Worm (Caenorhabditis elegans): Measurements from ENCODE around the gene T04C12.11.

The T04C12.11 gene

ce11 chrV:11076403-11076802 is 16.3 kb upstream of the T04C12.11 start:
- TF ChIP-seq unc-62 (GFP tag; optimal IDR thresholded peaks at IDR 0.05), result no peak

ce11 chrV:11076028-11076402 is 15.9 kb upstream of the T04C12.11 start:
- no peak for TF ChIP-seq unc-62 (GFP tag; optimal IDR thresholded peaks at IDR 0.05)

ce11 chrV:11075209-11076027 is 15.3 kb upstream of the T04C12.11 start:
- TF ChIP-seq unc-62 (GFP tag; optimal IDR thresholded peaks at IDR 0.05), result no peak

- no peak for TF ChIP-seq unc-62 (GFP tag; optimal IDR thresholded peaks at IDR 0.05)
Observed at ce11 chrV:11074448-11074847, 14.4 kb upstream of the T04C12.11 start, which contains the start of gene act-3. TSS of gene act-3 (minus strand) at chrV:11074498.

ce11 chrV:11073354-11073753 is 13.3 kb upstream of the T04C12.11 start:
- no peak for TF ChIP-seq unc-62 (GFP tag; optimal IDR thresholded peaks at IDR 0.05)

ce11 chrV:11071453-11071852 is 11.4 kb upstream of the T04C12.11 start:
- no peak for TF ChIP-seq unc-62 (GFP tag; optimal IDR thresholded peaks at IDR 0.05)

- no peak for TF ChIP-seq unc-62 (GFP tag; optimal IDR thresholded peaks at IDR 0.05)
Observed at ce11 chrV:11070388-11070787, 10.3 kb upstream of the T04C12.11 start.

ce11 chrV:11069277-11069676 is 9.2 kb upstream of the T04C12.11 start, which contains the start of gene T04C12.8:
TSS of gene T04C12.8 (minus strand) at chrV:11069358.
- no peak for TF ChIP-seq unc-62 (GFP tag; optimal IDR thresholded peaks at IDR 0.05)

- TF ChIP-seq unc-62 (GFP tag; optimal IDR thresholded peaks at IDR 0.05), result no peak
Observed at ce11 chrV:11065513-11065912, 5.4 kb upstream of the T04C12.11 start, which contains the start of gene nlp-80. TSS of gene nlp-80 (minus strand) at chrV:11065613.

- no peak for TF ChIP-seq unc-62 (GFP tag; optimal IDR thresholded peaks at IDR 0.05)
Observed at ce11 chrV:11063115-11063514, 3.0 kb upstream of the T04C12.11 start, which contains the start of gene T04C12.9. TSS of gene T04C12.9 (minus strand) at chrV:11063215.

- TF ChIP-seq unc-62 (GFP tag; optimal IDR thresholded peaks at IDR 0.05), result no peak
Observed at ce11 chrV:11061887-11062286, 1.8 kb upstream of the T04C12.11 start.

ce11 chrV:11059180-11059579 is 909 bp downstream of the T04C12.11 start, which contains the start of gene T04C12.1:
TSS of gene T04C12.1 (minus strand) at chrV:11059269.
- no peak for TF ChIP-seq unc-62 (GFP tag; optimal IDR thresholded peaks at IDR 0.05)

ce11 chrV:11057043-11057442 is 3.0 kb downstream of the T04C12.11 start, which contains the start of gene srh-75:
TSS of gene srh-75 (minus strand) at chrV:11057143.
- TF ChIP-seq unc-62 (GFP tag; optimal IDR thresholded peaks at IDR 0.05), result no peak

- TF ChIP-seq unc-62 (GFP tag; optimal IDR thresholded peaks at IDR 0.05), result no peak
Observed at ce11 chrV:11056484-11056883, 3.6 kb downstream of the T04C12.11 start.

- TF ChIP-seq unc-62 (GFP tag; optimal IDR thresholded peaks at IDR 0.05), result no peak
Observed at ce11 chrV:11053827-11054226, 6.3 kb downstream of the T04C12.11 start, which contains the start of gene T04C12.7. TSS of gene T04C12.7 (plus strand) at chrV:11054127.

- TF ChIP-seq unc-62 (GFP tag; optimal IDR thresholded peaks at IDR 0.05), result no peak
Observed at ce11 chrV:11051921-11052320, 8.2 kb downstream of the T04C12.11 start, which contains the start of gene T04C12.33. TSS of gene T04C12.33 (plus strand) at chrV:11052221.

- no peak for TF ChIP-seq unc-62 (GFP tag; optimal IDR thresholded peaks at IDR 0.05)
Observed at ce11 chrV:11048678-11049077, 11.4 kb downstream of the T04C12.11 start, which contains the start of gene srh-74. TSS of gene srh-74 (minus strand) at chrV:11048778.
